Fruit fly (Drosophila melanogaster): Measurements from ENCODE around the gene CG44362.

Gene CG44362

DNA sequence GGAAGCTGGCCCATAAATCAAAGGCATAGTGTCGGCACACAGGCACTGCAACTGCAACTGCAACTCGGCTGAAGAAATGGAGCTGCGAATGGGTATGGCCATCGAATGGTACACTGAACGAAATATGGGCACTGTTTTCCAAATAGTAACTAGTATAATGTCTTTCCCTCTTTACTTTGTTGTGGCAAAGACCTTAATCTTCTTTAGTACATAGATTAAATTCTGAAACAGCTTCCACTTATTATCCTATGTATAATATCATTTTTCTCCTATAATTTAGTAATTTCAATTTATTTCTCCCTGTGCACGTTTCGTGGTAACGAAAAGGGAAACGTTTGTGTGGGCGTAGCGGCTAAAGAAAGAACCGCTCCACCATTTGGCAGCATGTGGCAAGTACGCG is 22.0 kb upstream of the CG44362 start:
- TF ChIP-seq kay (GFP tag; ENCODE audit: borderline replicate concordance) (no peak), Hr96 (GFP tag; optimal IDR thresholded peaks at IDR 0.05) (no peak), CG5204 (GFP tag; optimal IDR thresholded peaks at IDR 0.05) (no peak), CG12768 (GFP tag; optimal IDR thresholded peaks at IDR 0.05) (no peak), Crg-1 (GFP tag; optimal IDR thresholded peaks at IDR 0.05) (no peak), ovo (GFP tag; optimal IDR thresholded peaks at IDR 0.05) (no peak), CG14711 (tag; optimal IDR thresholded peaks at IDR 0.05) (no peak), CG7045 (GFP tag; optimal IDR thresholded peaks at IDR 0.05) (no peak), cnc (optimal IDR thresholded peaks at IDR 0.05) (no peak), Mnt (GFP tag; optimal IDR thresholded peaks at IDR 0.05) (no peak), tj (GFP tag; optimal IDR thresholded peaks at IDR 0.05) (no peak), toe (GFP tag; optimal IDR thresholded peaks at IDR 0.05) (no peak), bab1 (GFP tag; optimal IDR thresholded peaks at IDR 0.05) (no peak), CG1620 (GFP tag; optimal IDR thresholded peaks at IDR 0.05) (no peak), CG7101 (tag; optimal IDR thresholded peaks at IDR 0.05) (no peak), CG33017 (tag; optimal IDR thresholded peaks at IDR 0.05) (no peak)

DNA sequence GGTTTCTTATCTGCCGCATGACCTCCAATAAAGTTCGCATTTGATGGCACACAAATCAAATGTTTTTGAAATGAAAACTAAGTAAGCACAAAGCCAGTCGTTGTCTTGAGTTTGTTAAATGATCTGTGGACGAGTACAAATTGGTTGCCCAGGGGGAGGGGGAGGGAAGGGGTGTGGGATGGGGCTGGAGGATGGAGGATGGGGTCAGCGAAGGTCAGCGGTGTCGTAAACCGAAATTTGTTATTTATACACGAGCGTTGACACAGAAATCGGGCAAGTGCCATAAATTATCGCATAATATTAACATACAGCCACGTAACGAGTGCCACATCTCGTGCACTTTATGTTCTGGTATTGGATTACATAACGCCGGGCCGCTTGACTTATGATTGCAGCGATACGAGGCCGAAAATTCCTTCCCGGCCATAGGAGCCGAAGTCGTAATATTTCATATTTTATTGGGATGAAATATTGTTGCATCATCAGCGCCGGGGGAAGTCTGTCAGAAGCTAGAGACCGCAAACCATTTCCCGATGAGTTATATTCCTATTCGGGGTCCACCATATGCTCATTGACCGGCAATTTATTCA is 21.0 kb upstream of the CG44362 start:
- TF ChIP-seq Hr96 (GFP tag; optimal IDR thresholded peaks at IDR 0.05): no peak
- no peak for TF ChIP-seq tj (GFP tag; optimal IDR thresholded peaks at IDR 0.05)
- TF ChIP-seq bab1 (GFP tag; optimal IDR thresholded peaks at IDR 0.05): no peak
- TF ChIP-seq CG12768 (GFP tag; optimal IDR thresholded peaks at IDR 0.05): no peak
- TF ChIP-seq CG11617 (GFP tag; optimal IDR thresholded peaks at IDR 0.05): no peak
- TF ChIP-seq CG7101 (tag; optimal IDR thresholded peaks at IDR 0.05): no peak
- TF ChIP-seq ovo (GFP tag; optimal IDR thresholded peaks at IDR 0.05): no peak
- no peak for TF ChIP-seq kay (GFP tag; ENCODE audit: borderline replicate concordance)
- TF ChIP-seq cic (GFP tag; optimal IDR thresholded peaks at IDR 0.05): no peak
- no peak for TF ChIP-seq CG1620 (GFP tag; optimal IDR thresholded peaks at IDR 0.05)
- TF ChIP-seq toe (GFP tag; optimal IDR thresholded peaks at IDR 0.05): no peak
- TF ChIP-seq CG14711 (tag; optimal IDR thresholded peaks at IDR 0.05): no peak
- TF ChIP-seq pad (GFP tag; optimal IDR thresholded peaks at IDR 0.05): no peak
- no peak for TF ChIP-seq CG7045 (GFP tag; optimal IDR thresholded peaks at IDR 0.05)
- no peak for TF ChIP-seq CG33017 (tag; optimal IDR thresholded peaks at IDR 0.05)
- no peak for TF ChIP-seq Mnt (GFP tag; optimal IDR thresholded peaks at IDR 0.05)
- no peak for TF ChIP-seq Clk (GFP tag; optimal IDR thresholded peaks at IDR 0.05)

DNA sequence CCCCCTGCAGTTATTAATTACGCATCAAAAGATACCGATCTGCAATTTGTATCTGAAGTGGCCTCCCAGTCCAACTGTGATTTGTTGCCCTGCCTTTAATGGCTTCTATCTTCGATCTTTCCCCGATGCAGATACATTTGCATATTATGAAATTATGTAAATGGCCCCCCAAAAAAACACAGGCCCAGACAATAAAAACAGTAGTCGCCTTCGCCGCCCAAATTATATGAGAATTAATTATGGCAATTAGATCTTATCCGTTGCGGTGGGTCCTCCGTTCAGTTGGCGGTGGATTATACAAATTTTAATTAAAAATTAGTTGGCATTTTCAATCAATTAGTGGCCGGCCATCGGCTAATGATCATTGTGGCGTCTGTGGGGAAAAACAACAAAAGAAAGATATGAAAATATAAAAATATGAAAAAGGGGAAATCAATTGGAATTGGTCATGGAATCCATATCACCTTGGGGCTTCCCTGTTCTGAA is 18.9 kb upstream of the CG44362 start:
- TF ChIP-seq CG7045 (GFP tag; optimal IDR thresholded peaks at IDR 0.05): no peak
- no peak for TF ChIP-seq CG33017 (tag; optimal IDR thresholded peaks at IDR 0.05)
- no peak for TF ChIP-seq Crg-1 (GFP tag; optimal IDR thresholded peaks at IDR 0.05)
- TF ChIP-seq CG12768 (GFP tag; optimal IDR thresholded peaks at IDR 0.05): no peak
- no peak for TF ChIP-seq toe (GFP tag; optimal IDR thresholded peaks at IDR 0.05)
- TF ChIP-seq CG11617 (GFP tag; optimal IDR thresholded peaks at IDR 0.05): no peak
- no peak for TF ChIP-seq CG5204 (GFP tag; optimal IDR thresholded peaks at IDR 0.05)
- no peak for TF ChIP-seq cnc (optimal IDR thresholded peaks at IDR 0.05)
- no peak for TF ChIP-seq Hr96 (GFP tag; optimal IDR thresholded peaks at IDR 0.05)
- no peak for TF ChIP-seq bab1 (GFP tag; optimal IDR thresholded peaks at IDR 0.05)
- no peak for TF ChIP-seq pad (GFP tag; optimal IDR thresholded peaks at IDR 0.05)
- no peak for TF ChIP-seq cic (GFP tag; optimal IDR thresholded peaks at IDR 0.05)
- no peak for TF ChIP-seq CG14711 (tag; optimal IDR thresholded peaks at IDR 0.05)
- TF ChIP-seq CG7101 (tag; optimal IDR thresholded peaks at IDR 0.05): no peak
- TF ChIP-seq Clk (GFP tag; optimal IDR thresholded peaks at IDR 0.05): no peak
- no peak for TF ChIP-seq tj (GFP tag; optimal IDR thresholded peaks at IDR 0.05)

DNA sequence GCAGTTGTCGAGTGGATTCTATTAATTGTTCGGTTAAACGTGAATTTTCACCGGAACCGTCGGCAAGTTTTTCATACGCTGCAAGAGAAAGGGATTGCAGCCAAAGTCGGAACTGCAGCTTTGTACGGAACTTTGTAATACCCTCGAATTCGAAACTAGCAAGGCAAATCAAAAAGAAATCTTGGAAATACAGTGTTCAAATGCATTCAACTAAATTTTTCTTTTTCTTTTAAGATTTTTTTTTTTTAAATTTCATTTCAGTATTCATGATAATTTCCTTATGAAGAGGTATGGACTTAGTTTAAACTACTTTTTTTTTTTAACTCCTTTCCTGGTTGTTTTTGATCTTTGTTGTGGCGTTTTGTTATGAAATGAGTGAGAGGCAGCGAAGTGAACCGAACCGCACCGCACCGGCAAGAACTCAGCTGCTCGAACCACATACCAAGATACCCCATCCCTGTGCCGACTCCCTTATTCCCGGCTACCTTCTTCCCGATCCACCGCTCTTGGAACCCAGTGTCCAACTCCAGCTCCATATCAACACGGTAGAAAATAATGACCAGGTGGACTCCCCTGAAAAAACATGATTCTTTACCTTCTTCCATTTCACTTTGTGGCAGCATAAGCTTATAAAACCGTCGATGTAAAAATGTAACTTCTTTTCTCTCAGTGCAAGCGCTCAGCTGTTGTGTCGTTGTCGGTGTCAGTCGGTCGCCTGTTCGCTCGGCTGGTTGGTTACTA is 17.5 kb upstream of the CG44362 start:
- TF ChIP-seq pad (GFP tag; optimal IDR thresholded peaks at IDR 0.05): no peak
- TF ChIP-seq bab1 (GFP tag; optimal IDR thresholded peaks at IDR 0.05): peak; percentile 54

DNA sequence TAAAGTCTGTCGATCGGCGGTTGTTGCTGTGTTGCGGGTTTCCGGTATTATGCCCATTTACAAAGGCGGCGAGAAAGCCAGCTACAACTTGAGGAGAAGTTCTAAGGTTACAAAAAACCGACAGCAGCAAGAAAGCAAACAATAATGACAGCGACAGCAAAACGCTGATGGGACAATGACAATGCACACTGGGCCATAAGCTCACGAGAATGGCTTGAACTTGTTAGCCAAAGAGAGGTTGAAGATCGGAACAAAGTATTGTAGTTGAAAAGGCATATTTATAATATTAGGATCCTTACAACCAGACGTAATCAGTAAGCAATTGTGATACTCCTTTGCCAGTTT is 16.9 kb upstream of the CG44362 start:
- TF ChIP-seq CG12768 (GFP tag; optimal IDR thresholded peaks at IDR 0.05) (no peak), CG7101 (tag; optimal IDR thresholded peaks at IDR 0.05) (no peak), kay (GFP tag; ENCODE audit: borderline replicate concordance) (peak; percentile 29), cnc (optimal IDR thresholded peaks at IDR 0.05) (no peak), CG14711 (tag; optimal IDR thresholded peaks at IDR 0.05) (no peak), tj (GFP tag; optimal IDR thresholded peaks at IDR 0.05) (peak; percentile 92)

DNA sequence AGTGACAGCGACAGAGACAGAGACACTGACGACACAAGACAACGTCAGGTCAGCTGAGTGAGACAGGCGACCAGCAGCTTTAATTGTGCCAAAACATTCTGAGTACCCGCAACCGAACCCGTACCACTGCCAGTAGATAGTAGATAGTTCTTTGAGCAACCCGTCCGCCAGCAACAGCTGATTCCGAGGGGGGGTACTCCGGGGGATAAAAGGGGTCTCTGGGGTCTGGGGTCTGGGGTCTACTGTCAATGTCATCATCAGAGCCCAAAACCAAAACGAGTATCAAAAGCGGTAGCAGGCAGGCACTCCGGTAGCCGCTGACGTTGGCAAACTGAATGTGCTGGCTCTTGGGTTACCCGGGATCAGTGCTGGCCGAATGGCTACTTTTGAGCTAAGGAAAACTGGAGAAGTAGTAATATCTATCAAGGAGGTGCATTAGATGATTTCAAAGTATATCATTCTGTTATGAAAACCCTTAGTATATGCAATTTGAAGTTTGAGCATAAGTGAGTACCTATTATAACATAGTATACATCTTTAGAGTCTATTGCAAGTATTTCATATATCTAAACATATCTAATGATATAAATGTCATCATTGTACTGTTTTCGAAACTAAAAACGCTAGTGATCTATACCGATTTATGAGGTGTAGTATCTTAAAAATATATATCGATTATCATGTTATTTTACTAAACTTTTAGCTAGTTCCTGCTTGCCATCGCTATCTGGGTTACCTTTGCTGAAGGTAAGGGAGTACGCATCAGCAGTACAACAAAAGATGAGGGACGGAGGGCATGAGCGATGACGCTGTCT is 16.0 kb upstream of the CG44362 start:
- TF ChIP-seq tj (GFP tag; optimal IDR thresholded peaks at IDR 0.05) (peak; percentile 95), cic (GFP tag; optimal IDR thresholded peaks at IDR 0.05) (no peak)

Data from whole organism, adult.